Fruit fly (Drosophila melanogaster) whole organism, adult: ENCODE measurements around the gene ppk27.

Source experiments
- CG11617 ChIP-seq: fragments of 200-800 bp; sonication (Bioruptor generic); optimal IDR thresholded peaks from 2 replicates; lab custom pipeline; 2017; ENCODE audit warnings: mild to moderate bottlenecking, missing biosample characterization, missing genetic modification reagents, missing genetic modification characterization
- CG12768 ChIP-seq: fragments of 200-800 bp; sonication (Bioruptor generic); optimal IDR thresholded peaks from 2 replicates; lab custom pipeline; 2017; ENCODE audit warnings: missing biosample characterization, missing genetic modification characterization, mild to moderate bottlenecking, moderate library complexity, missing genetic modification reagents
- CG14711 ChIP-seq: fragments of 200-800 bp; sonication (Bioruptor generic); optimal IDR thresholded peaks from 2 replicates; lab custom pipeline; 2018; ENCODE audit warnings: missing biosample characterization, mild to moderate bottlenecking, missing genetic modification characterization, moderate library complexity
- CG1620 ChIP-seq: fragments of 200-800 bp; sonication (Bioruptor generic); optimal IDR thresholded peaks from 2 replicates; lab custom pipeline; 2016; ENCODE audit warnings: missing biosample characterization, missing genetic modification characterization
- CG33017 ChIP-seq: fragments of 200-800 bp; sonication (Bioruptor generic); optimal IDR thresholded peaks from 2 replicates; lab custom pipeline; 2018; ENCODE audit warnings: missing biosample characterization, mild to moderate bottlenecking, missing genetic modification characterization, moderate library complexity
- CG5204 ChIP-seq: fragments of 200-800 bp; sonication (Bioruptor generic); optimal IDR thresholded peaks from 2 replicates; lab custom pipeline; 2016; ENCODE audit warnings: missing biosample characterization, missing genetic modification characterization
- CG7045 ChIP-seq: fragments of 200-800 bp; sonication (Bioruptor generic); optimal IDR thresholded peaks from 2 replicates; lab custom pipeline; 2017; ENCODE audit warnings: missing biosample characterization, mild to moderate bottlenecking, missing genetic modification characterization
- CG7101 ChIP-seq: fragments of 200-800 bp; sonication (Bioruptor generic); optimal IDR thresholded peaks from 2 replicates; lab custom pipeline; 2018; ENCODE audit warnings: missing biosample characterization, mild to moderate bottlenecking, missing genetic modification characterization, moderate library complexity
- Clk ChIP-seq: fragments of 200-800 bp; sonication (Bioruptor generic); optimal IDR thresholded peaks from 2 replicates; lab custom pipeline; 2017; ENCODE audit warnings: missing biosample characterization, missing genetic modification characterization
- Crg-1 ChIP-seq: fragments of 200-800 bp; sonication (Bioruptor generic); optimal IDR thresholded peaks from 2 replicates; lab custom pipeline; 2016; ENCODE audit warnings: missing biosample characterization, missing genetic modification characterization
- Hr96 ChIP-seq: fragments of 200-800 bp; sonication (Bioruptor generic); optimal IDR thresholded peaks from 2 replicates; lab custom pipeline; 2016; ENCODE audit warnings: missing biosample characterization, missing genetic modification characterization
- Mnt ChIP-seq: fragments of 200-800 bp; sonication (Bioruptor generic); optimal IDR thresholded peaks from 2 replicates; lab custom pipeline; 2016; ENCODE audit warnings: missing biosample characterization, mild to moderate bottlenecking, missing genetic modification characterization
- bab1 ChIP-seq: fragments of 200-800 bp; sonication (Bioruptor generic); optimal IDR thresholded peaks from 3 replicates; lab custom pipeline; 2019; ENCODE audit warnings: missing biosample characterization, mild to moderate bottlenecking, missing genetic modification characterization, moderate library complexity
- cic ChIP-seq: fragments of 200-800 bp; sonication (Bioruptor generic); optimal IDR thresholded peaks from 2 replicates; lab custom pipeline; 2017; ENCODE audit warnings: missing biosample characterization, mild to moderate bottlenecking, missing genetic modification characterization, moderate library complexity
- cnc ChIP-seq, 2 experiments: fragments of >200 bp; optimal IDR thresholded peaks; 2 replicates each; lab custom pipeline; 2017
- kay ChIP-seq: fragments of 200-800 bp; sonication (Bioruptor generic); peaks from one replicate; lab custom pipeline; 2016; ENCODE audit warnings: missing biosample characterization, missing genetic modification characterization, borderline replicate concordance
- ovo ChIP-seq: fragments of 200-800 bp; sonication (Bioruptor generic); optimal IDR thresholded peaks from 2 replicates; lab custom pipeline; 2016; ENCODE audit warnings: missing biosample characterization, missing genetic modification characterization
- pad ChIP-seq: fragments of 200-800 bp; sonication (Bioruptor generic); optimal IDR thresholded peaks from 3 replicates; lab custom pipeline; 2017; ENCODE audit warnings: missing biosample characterization, missing genetic modification characterization, mild to moderate bottlenecking, moderate library complexity, missing genetic modification reagents
- tj ChIP-seq: fragments of 200-800 bp; sonication (Bioruptor generic); optimal IDR thresholded peaks from 3 replicates; lab custom pipeline; 2017; ENCODE audit warnings: missing biosample characterization, mild to moderate bottlenecking, missing genetic modification characterization, moderate library complexity
- toe ChIP-seq: fragments of 200-800 bp; sonication (Bioruptor generic); optimal IDR thresholded peaks from 2 replicates; lab custom pipeline; 2016; ENCODE audit warnings: missing biosample characterization, missing genetic modification characterization

ppk27 gene

dm6 chr3L:3707929-3708328 is 47.1 kb downstream of the ppk27 start:
- TF ChIP-seq Crg-1 (GFP tag; lab: Kevin White, UChicago) (no peak), Clk (no peak), cic (no peak), CG14711 (tag; lab: Kevin White, UChicago) (no peak), CG11617 (GFP tag; lab: Kevin White, UChicago) (no peak), tj (GFP tag; lab: Kevin White, UChicago) (no peak), pad (GFP tag; lab: Kevin White, UChicago) (no peak), Mnt (no peak), CG7045 (no peak), cnc (optimal IDR thresholded peaks at IDR 0.05; lab: Kevin White, UChicago) (no peak), CG5204 (GFP tag; lab: Kevin White, UChicago) (no peak), CG7101 (tag; lab: Kevin White, UChicago) (no peak), ovo (GFP tag; lab: Kevin White, UChicago) (no peak), kay (GFP tag; lab: Kevin White, UChicago) (no peak), toe (no peak), bab1 (GFP tag; lab: Kevin White, UChicago) (no peak)

dm6 chr3L:3706782-3707181 is 48.2 kb downstream of the ppk27 start:
- no peak for TF ChIP-seq CG1620 (GFP tag; lab: Kevin White, UChicago)
- TF ChIP-seq CG7101 (tag; lab: Kevin White, UChicago), result no peak
- no peak for TF ChIP-seq pad (GFP tag; lab: Kevin White, UChicago)
- no peak for TF ChIP-seq CG12768 (GFP tag; lab: Kevin White, UChicago)
- TF ChIP-seq cnc (optimal IDR thresholded peaks at IDR 0.05; lab: Kevin White, UChicago), result no peak
- no peak for TF ChIP-seq CG7045
- TF ChIP-seq Hr96, result no peak
- no peak for TF ChIP-seq tj (GFP tag; lab: Kevin White, UChicago)
- TF ChIP-seq ovo (GFP tag; lab: Kevin White, UChicago), result no peak
- no peak for TF ChIP-seq Crg-1 (GFP tag; lab: Kevin White, UChicago)
- TF ChIP-seq CG33017 (tag; lab: Kevin White, UChicago), result no peak
- no peak for TF ChIP-seq CG14711 (tag; lab: Kevin White, UChicago)
- no peak for TF ChIP-seq CG5204 (GFP tag; lab: Kevin White, UChicago)
- no peak for TF ChIP-seq bab1 (GFP tag; lab: Kevin White, UChicago)
- no peak for TF ChIP-seq toe
- no peak for TF ChIP-seq Mnt

- TF ChIP-seq CG7045 (no peak), tj (GFP tag; lab: Kevin White, UChicago) (no peak), CG33017 (tag; lab: Kevin White, UChicago) (no peak), Mnt (no peak), ovo (GFP tag; lab: Kevin White, UChicago) (no peak), CG1620 (GFP tag; lab: Kevin White, UChicago) (no peak), CG14711 (tag; lab: Kevin White, UChicago) (no peak), toe (no peak), bab1 (GFP tag; lab: Kevin White, UChicago) (no peak), Crg-1 (GFP tag; lab: Kevin White, UChicago) (no peak), kay (GFP tag; lab: Kevin White, UChicago) (no peak), cic (no peak), CG11617 (GFP tag; lab: Kevin White, UChicago) (no peak), CG7101 (tag; lab: Kevin White, UChicago) (no peak), CG12768 (GFP tag; lab: Kevin White, UChicago) (no peak), pad (GFP tag; lab: Kevin White, UChicago) (no peak), CG5204 (GFP tag; lab: Kevin White, UChicago) (no peak), cnc (optimal IDR thresholded peaks at IDR 0.05; lab: Kevin White, UChicago) (no peak)
These were observed 49.1 kb downstream of the ppk27 start for dm6 chr3L:3705936-3706335.
